Worm (Caenorhabditis elegans): ENCODE results near the gene Y38H6C.9.

The Y38H6C.9 gene

ce11 chrV:20476514-20476913 lies 45.6 kb downstream of the Y38H6C.9 start:
- TF ChIP-seq sem-2 (GFP tag; optimal IDR thresholded peaks at IDR 0.05) (no peak), ceh-39 (tag; optimal IDR thresholded peaks at IDR 0.05) (no peak), bed-3 (GFP tag; optimal IDR thresholded peaks at IDR 0.05) (no peak), elt-1 (tag; optimal IDR thresholded peaks at IDR 0.05; ENCODE audit: borderline replicate concordance, insufficient read depth) (no peak), tbx-8 (GFP tag; optimal IDR thresholded peaks at IDR 0.05) (no peak), flh-1 (GFP tag; optimal IDR thresholded peaks at IDR 0.05) (no peak), cnd-1 (tag; optimal IDR thresholded peaks at IDR 0.05) (no peak), ham-2 (GFP tag; optimal IDR thresholded peaks at IDR 0.05) (no peak), snpc-4 (tag; optimal IDR thresholded peaks at IDR 0.05) (no peak), ceh-83 (GFP tag; optimal IDR thresholded peaks at IDR 0.05) (no peak), unc-62 (GFP tag; optimal IDR thresholded peaks at IDR 0.05) (no peak), nhr-76 (tag; optimal IDR thresholded peaks at IDR 0.05) (no peak), unc-39 (tag; optimal IDR thresholded peaks at IDR 0.05) (no peak), lin-32 (GFP tag; optimal IDR thresholded peaks at IDR 0.05) (no peak)

- TF ChIP-seq zip-8 (tag; optimal IDR thresholded peaks at IDR 0.05) (no peak), nhr-237 (tag; optimal IDR thresholded peaks at IDR 0.05) (no peak), lsy-2 (tag; optimal IDR thresholded peaks at IDR 0.05) (peak; percentile 76), nhr-76 (tag; optimal IDR thresholded peaks at IDR 0.05) (no peak), ces-1 (GFP tag; optimal IDR thresholded peaks at IDR 0.05) (no peak), snpc-4 (tag; optimal IDR thresholded peaks at IDR 0.05) (no peak)
These were observed 46.2 kb downstream of the Y38H6C.9 start, which contains the start of gene B0250.7 for ce11 chrV:20475830-20476229. B0250.7 (minus strand) TSS chrV:20476061.

ce11 chrV:20475029-20475428 lies 47.0 kb downstream of the Y38H6C.9 start:
- no peak for TF ChIP-seq unc-39 (tag; optimal IDR thresholded peaks at IDR 0.05)
- no peak for TF ChIP-seq sem-2 (GFP tag; optimal IDR thresholded peaks at IDR 0.05)
- no peak for TF ChIP-seq cnd-1 (tag; optimal IDR thresholded peaks at IDR 0.05)
- no peak for TF ChIP-seq ceh-43 (GFP tag; optimal IDR thresholded peaks at IDR 0.05)
- no peak for TF ChIP-seq tbx-8 (GFP tag; optimal IDR thresholded peaks at IDR 0.05)
- no peak for TF ChIP-seq M03D4.4 (tag; optimal IDR thresholded peaks at IDR 0.05)

- no peak for TF ChIP-seq nhr-76 (tag; optimal IDR thresholded peaks at IDR 0.05)
- TF ChIP-seq nhr-12 (tag; optimal IDR thresholded peaks at IDR 0.05): no peak
- TF ChIP-seq elt-3 (tag; optimal IDR thresholded peaks at IDR 0.05): no peak
- TF ChIP-seq sptf-1 (tag; optimal IDR thresholded peaks at IDR 0.05): no peak
- TF ChIP-seq ces-1 (GFP tag; optimal IDR thresholded peaks at IDR 0.05): no peak
- no peak for TF ChIP-seq ceh-39 (tag; optimal IDR thresholded peaks at IDR 0.05)
- no peak for TF ChIP-seq flh-1 (GFP tag; optimal IDR thresholded peaks at IDR 0.05)
These were observed 51.7 kb downstream of the Y38H6C.9 start, which contains the start of gene B0250.8 for ce11 chrV:20470385-20470784. B0250.8 (minus strand) TSS chrV:20470485.
